Worm (Caenorhabditis elegans) whole organism, early embryonic: ENCODE results near the gene tbc-18.

Experiments
- B0310.2 ChIP-seq: sonication (generic microtip); optimal IDR thresholded peaks from 2 replicates; lab custom pipeline; 2016; ENCODE audit warnings: mild to moderate bottlenecking, missing genetic modification characterization, missing compliant biosample characterization
- ama-1 ChIP-seq: fragments of 150-350 bp; optimal IDR thresholded peaks from 2 replicates; lab custom pipeline; 2014
- ceh-36 ChIP-seq: sonication (generic microtip); optimal IDR thresholded peaks from 2 replicates; lab custom pipeline; 2016; ENCODE audit warnings: missing genetic modification characterization, inconsistent platforms, missing compliant biosample characterization
- hmg-4 ChIP-seq: fragments of 200-800 bp; sonication (Bioruptor generic); optimal IDR thresholded peaks from 2 replicates; lab custom pipeline; 2018; ENCODE audit warnings: mild to moderate bottlenecking, missing genetic modification characterization, missing compliant biosample characterization
- scrt-1 ChIP-seq: fragments of 200-800 bp; sonication (Bioruptor generic); IDR thresholded peaks from 2 replicates; pipeline ENCODE4 v1.3.6; 2022; ENCODE audit warnings: missing genetic modification characterization, missing compliant biosample characterization
- tra-4 ChIP-seq: sonication (generic microtip); optimal IDR thresholded peaks from 2 replicates; lab custom pipeline; 2017; ENCODE audit warnings: missing genetic modification characterization, missing compliant biosample characterization

ce11 chrX:8416819-8417218 is 38.5 kb downstream of the tbc-18 start, which contains the start of gene ced-8:
- TF ChIP-seq scrt-1 (GFP tag; lab: Robert Waterston, UW) (no peak), ama-1 (lab: Kevin White, UChicago) (no peak), hmg-4 (GFP tag; lab: Kevin White, UChicago) (no peak), B0310.2 (tag; lab: Kevin White, UChicago) (no peak), ceh-36 (tag; lab: Kevin White, UChicago) (no peak), tra-4 (tag; lab: Kevin White, UChicago) (no peak)
